Worm (Caenorhabditis elegans): ENCODE results near the gene mccc-2.

mccc-2 gene

DNA sequence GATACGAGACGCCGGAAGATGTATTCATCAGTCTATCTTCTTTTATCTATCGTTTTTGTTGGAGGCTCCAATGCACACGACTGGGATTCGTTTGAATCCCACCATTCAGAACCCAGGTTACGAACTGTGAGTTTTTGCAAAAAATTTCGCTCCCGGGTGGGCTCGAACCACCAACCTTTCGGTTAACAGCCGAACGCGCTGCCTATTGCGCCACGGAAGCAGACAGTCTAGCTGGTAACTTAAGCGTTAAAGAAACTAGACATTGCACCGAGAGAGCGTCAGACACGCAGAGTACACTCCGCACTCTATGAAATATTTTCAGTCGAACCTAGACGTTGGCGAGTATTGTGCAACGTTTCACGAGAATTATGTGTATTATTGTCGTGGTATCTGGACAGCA, 14.9 kb upstream of the mccc-2 start (continued):
- TF ChIP-seq tag-97 (GFP tag; IDR thresholded peaks at IDR 0.05) (no peak), ama-1 (optimal IDR thresholded peaks at IDR 0.05) (no peak), vab-7 (GFP tag; IDR thresholded peaks at IDR 0.05) (peak; percentile 90), lir-3 (tag; optimal IDR thresholded peaks at IDR 0.05) (no peak), hif-1 (tag; optimal IDR thresholded peaks at IDR 0.05) (peak in 1 of 2 experiments; percentile 54), aha-1 (tag) (peak; percentile 94), D1046.2 (GFP tag; IDR thresholded peaks at IDR 0.05) (peak; percentile 76), pqm-1 (tag; optimal IDR thresholded peaks at IDR 0.05) (no peak), lin-15B (tag; optimal IDR thresholded peaks at IDR 0.05) (no peak), nhr-11 (tag; optimal IDR thresholded peaks at IDR 0.05) (peak; percentile 23), nhr-77 (tag; optimal IDR thresholded peaks at IDR 0.05) (no peak), lin-1 (GFP tag; IDR thresholded peaks at IDR 0.05) (0 out of 2 replicates have a peak, but pooled peaks have one; percentile 16), mxl-3 (GFP tag; optimal IDR thresholded peaks at IDR 0.05) (peak; percentile 0), mdt-29 (GFP tag; IDR thresholded peaks at IDR 0.05) (peak; percentile 54), dmd-6 (GFP tag; IDR thresholded peaks at IDR 0.05) (peak; percentile 59), T20F7.1 (GFP tag; optimal IDR thresholded peaks at IDR 0.05) (peak; percentile 35), snpc-4 (tag; optimal IDR thresholded peaks at IDR 0.05) (peak; percentile 22), lim-7 (GFP tag; IDR thresholded peaks at IDR 0.05) (peak; percentile 95), ces-1 (GFP tag; optimal IDR thresholded peaks at IDR 0.05) (no peak), saeg-2 (GFP tag; IDR thresholded peaks at IDR 0.05) (0 out of 2 replicates have a peak, but pooled peaks have one; percentile 69), hlh-11 (tag; optimal IDR thresholded peaks at IDR 0.05) (peak; percentile 43), gei-8 (GFP tag; optimal IDR thresholded peaks at IDR 0.05) (peak; percentile 52), nhr-111 (GFP tag; optimal IDR thresholded peaks at IDR 0.05) (peak; percentile 59), ceh-44 (GFP tag; IDR thresholded peaks at IDR 0.05) (peak; percentile 91), ceh-32 (tag; optimal IDR thresholded peaks at IDR 0.05; ENCODE audit: poor library complexity) (no peak), mes-2 (tag; optimal IDR thresholded peaks at IDR 0.05; ENCODE audit: poor library complexity, severe bottlenecking) (peak; percentile 73), jun-1 (tag; optimal IDR thresholded peaks at IDR 0.05) (no peak), tra-1 (GFP tag; IDR thresholded peaks at IDR 0.05) (peak; percentile 73), ztf-11 (tag; optimal IDR thresholded peaks at IDR 0.05) (no peak), F44E2.7 (GFP tag; IDR thresholded peaks at IDR 0.05) (0 out of 2 replicates have a peak, but pooled peaks have one; percentile 71), zip-2 (tag; optimal IDR thresholded peaks at IDR 0.05) (peak; percentile 35), F10B5.3 (tag; optimal IDR thresholded peaks at IDR 0.05) (no peak), php-3 (GFP tag; IDR thresholded peaks at IDR 0.05) (no peak), sdz-12 (GFP tag; optimal IDR thresholded peaks at IDR 0.05) (no peak), lin-29 (GFP tag; IDR thresholded peaks at IDR 0.05) (0 out of 2 replicates have a peak, but pooled peaks have one; percentile 56), lin-39 (tag; optimal IDR thresholded peaks at IDR 0.05) (no peak), nhr-48 (tag; optimal IDR thresholded peaks at IDR 0.05) (peak; percentile 23), mep-1 (tag; optimal IDR thresholded peaks at IDR 0.05) (no peak), hmg-1.1 (GFP tag; IDR thresholded peaks at IDR 0.05) (peak; percentile 70), daf-19 (GFP tag; conservative IDR thresholded peaks at IDR 0.05) (peak; percentile 67; the same call in 1 of the 2 replicates), madf-9 (GFP tag; conservative IDR thresholded peaks at IDR 0.05) (peak; percentile 65), lsy-2 (tag; optimal IDR thresholded peaks at IDR 0.05) (no peak), nhr-76 (tag; optimal IDR thresholded peaks at IDR 0.05) (no peak), nhr-41 (GFP tag; IDR thresholded peaks at IDR 0.05) (0 out of 2 replicates have a peak, but pooled peaks have one; percentile 44), pha-4 (GFP tag; IDR thresholded peaks at IDR 0.05) (no peak), pha-4 (tag; optimal IDR thresholded peaks at IDR 0.05) (no peak), lin-13 (GFP tag; optimal IDR thresholded peaks at IDR 0.05) (peak; percentile 30), zag-1 (tag; optimal IDR thresholded peaks at IDR 0.05) (no peak), dmd-8 (GFP tag; IDR thresholded peaks at IDR 0.05) (peak; percentile 74), mxl-2 (GFP tag; conservative IDR thresholded peaks at IDR 0.05) (0 out of 2 replicates have a peak, but pooled peaks have one; percentile 35)
